Fruit fly (Drosophila melanogaster) whole organism, embryonic: ENCODE measurements around the gene Hmbs.

Source experiments
- Aef1 ChIP-seq: fragments of 200-800 bp; sonication (Bioruptor generic); IDR thresholded peaks from 3 replicates; pipeline ENCODE4 v1.3.6; 2022; ENCODE audit warnings: missing biosample characterization, missing genetic modification characterization
- CG12071 ChIP-seq: fragments of 200-800 bp; sonication (Bioruptor generic); optimal IDR thresholded peaks from 3 replicates; lab custom pipeline; 2018; ENCODE audit warnings: missing biosample characterization, mild to moderate bottlenecking, missing genetic modification characterization
- CG12299 ChIP-seq: fragments of 200-800 bp; sonication (Bioruptor generic); optimal IDR thresholded peaks from 2 replicates; lab custom pipeline; 2018; ENCODE audit warnings: missing biosample characterization, mild to moderate bottlenecking, missing genetic modification characterization
- CG15269 ChIP-seq: fragments of 200-800 bp; sonication (Bioruptor generic); optimal IDR thresholded peaks from 2 replicates; lab custom pipeline; 2018; ENCODE audit warnings: missing biosample characterization, mild to moderate bottlenecking, missing genetic modification characterization, moderate library complexity
- CG15479 ChIP-seq: fragments of 200-800 bp; sonication (Bioruptor generic); optimal IDR thresholded peaks from 3 replicates; lab custom pipeline; 2019; ENCODE audit warnings: missing biosample characterization, mild to moderate bottlenecking, missing genetic modification characterization, moderate library complexity
- CG15514 ChIP-seq: fragments of 200-800 bp; sonication (Bioruptor generic); optimal IDR thresholded peaks from 3 replicates; lab custom pipeline; 2017; ENCODE audit warnings: missing biosample characterization, missing genetic modification characterization, mild to moderate bottlenecking, moderate library complexity, missing genetic modification reagents
- CG16779 ChIP-seq: fragments of 200-800 bp; sonication (Bioruptor generic); IDR thresholded peaks from 2 replicates; pipeline ENCODE4 v1.3.6; 2022; ENCODE audit warnings: missing biosample characterization, missing genetic modification characterization
- CG18764 ChIP-seq: fragments of 200-800 bp; sonication (Bioruptor generic); optimal IDR thresholded peaks from 3 replicates; lab custom pipeline; 2016; ENCODE audit warnings: missing biosample characterization, missing genetic modification characterization
- CG2116 ChIP-seq: fragments of 200-800 bp; sonication (Bioruptor generic); optimal IDR thresholded peaks from 3 replicates; lab custom pipeline; 2018; ENCODE audit warnings: missing biosample characterization, mild to moderate bottlenecking, missing genetic modification characterization
- CG3065 ChIP-seq: fragments of 200-800 bp; sonication (Bioruptor generic); optimal IDR thresholded peaks from 2 replicates; lab custom pipeline; 2016; ENCODE audit warnings: missing biosample characterization, missing genetic modification characterization
- CG31224 ChIP-seq: fragments of 200-800 bp; sonication (Bioruptor generic); IDR thresholded peaks from 2 replicates; pipeline ENCODE4 v1.3.6; 2022; ENCODE audit warnings: missing biosample characterization, missing genetic modification characterization
- CG34376 ChIP-seq: fragments of 200-800 bp; sonication (Bioruptor generic); optimal IDR thresholded peaks from 2 replicates; lab custom pipeline; 2018; ENCODE audit warnings: missing biosample characterization, mild to moderate bottlenecking, missing genetic modification characterization
- CG34422 ChIP-seq: fragments of 200-800 bp; sonication (Bioruptor generic); IDR thresholded peaks from 3 replicates; pipeline ENCODE4 v1.3.6; 2022; ENCODE audit warnings: missing biosample characterization, missing genetic modification characterization
- CG3838 ChIP-seq: fragments of 200-800 bp; sonication (Bioruptor generic); optimal IDR thresholded peaks from 3 replicates; lab custom pipeline; 2016; ENCODE audit warnings: missing biosample characterization, missing genetic modification characterization
- CG4707 ChIP-seq: fragments of 200-800 bp; sonication (Bioruptor generic); optimal IDR thresholded peaks from 2 replicates; lab custom pipeline; 2018; ENCODE audit warnings: missing biosample characterization, mild to moderate bottlenecking, missing genetic modification characterization, moderate library complexity
- CG8765 ChIP-seq: fragments of 200-800 bp; sonication (Bioruptor generic); IDR thresholded peaks from 2 replicates; pipeline ENCODE4 v1.3.6; 2022; ENCODE audit warnings: missing biosample characterization, missing genetic modification characterization
- CG9932 ChIP-seq: fragments of 200-800 bp; sonication (Bioruptor generic); IDR thresholded peaks from 2 replicates; pipeline ENCODE4 v1.3.6; 2022; ENCODE audit warnings: missing biosample characterization, missing genetic modification characterization
- CTCF ChIP-seq: fragments of 200-800 bp; sonication (Bioruptor generic); optimal IDR thresholded peaks from 2 replicates; lab custom pipeline; 2017; ENCODE audit warnings: missing biosample characterization, mild to moderate bottlenecking, missing genetic modification characterization, moderate library complexity
- Ets65A ChIP-seq: fragments of 200-800 bp; sonication (Bioruptor generic); peaks from one replicate; lab custom pipeline; 2016; ENCODE audit warnings: missing biosample characterization, missing genetic modification characterization
- Fer2 ChIP-seq: fragments of 200-800 bp; sonication (Bioruptor generic); optimal IDR thresholded peaks from 2 replicates; lab custom pipeline; 2018; ENCODE audit warnings: missing biosample characterization, mild to moderate bottlenecking, missing genetic modification characterization, moderate library complexity
- HLH54F ChIP-seq: fragments of 200-800 bp; sonication (Bioruptor generic); optimal IDR thresholded peaks from 3 replicates; lab custom pipeline; 2016; ENCODE audit warnings: missing biosample characterization, missing genetic modification characterization
- Hand ChIP-seq: fragments of 200-800 bp; sonication (Bioruptor generic); optimal IDR thresholded peaks from 2 replicates; lab custom pipeline; 2017; ENCODE audit warnings: mild to moderate bottlenecking, missing biosample characterization, missing genetic modification reagents, missing genetic modification characterization
- Med ChIP-seq: fragments of 200-800 bp; sonication (Bioruptor generic); peaks from one replicate; lab custom pipeline; 2016; ENCODE audit warnings: missing biosample characterization, missing genetic modification characterization, mild to moderate bottlenecking, inconsistent platforms, moderate library complexity
- Mes4 ChIP-seq: fragments of 200-800 bp; sonication (Bioruptor generic); optimal IDR thresholded peaks from 2 replicates; lab custom pipeline; 2016; ENCODE audit warnings: missing biosample characterization, missing genetic modification characterization
- NFAT ChIP-seq: fragments of 200-800 bp; sonication (Bioruptor generic); IDR thresholded peaks from 2 replicates; pipeline ENCODE4 v1.3.6; 2022; ENCODE audit warnings: missing biosample characterization, missing genetic modification characterization
- NK7.1 ChIP-seq: fragments of 200-800 bp; sonication (Bioruptor generic); optimal IDR thresholded peaks from 3 replicates; lab custom pipeline; 2016; ENCODE audit warnings: missing biosample characterization, missing genetic modification characterization
- Neu2 ChIP-seq: fragments of 200-800 bp; sonication (Bioruptor generic); optimal IDR thresholded peaks from 3 replicates; lab custom pipeline; 2016; ENCODE audit warnings: missing biosample characterization, missing genetic modification characterization, borderline replicate concordance
- Nf-YB ChIP-seq: fragments of 200-800 bp; sonication (Bioruptor generic); optimal IDR thresholded peaks from 3 replicates; lab custom pipeline; 2019; ENCODE audit warnings: missing biosample characterization, mild to moderate bottlenecking, missing genetic modification characterization, moderate library complexity
- Oaz ChIP-seq: fragments of 200-800 bp; sonication (Bioruptor generic); IDR thresholded peaks from 2 replicates; pipeline ENCODE4 v1.3.6; 2022; ENCODE audit warnings: missing biosample characterization, missing genetic modification characterization
- Side ChIP-seq: fragments of 200-800 bp; sonication (Bioruptor generic); optimal IDR thresholded peaks from 2 replicates; lab custom pipeline; 2016; ENCODE audit warnings: missing biosample characterization, missing genetic modification characterization
- Six4 ChIP-seq: fragments of 200-800 bp; sonication (Bioruptor generic); optimal IDR thresholded peaks from 2 replicates; lab custom pipeline; 2016; ENCODE audit warnings: missing biosample characterization, missing genetic modification characterization
- Tbp ChIP-seq: fragments of >200 bp; optimal IDR thresholded peaks from 2 replicates; lab custom pipeline; 2018; ENCODE audit warnings: missing biosample characterization, missing genetic modification characterization
- YL-1 ChIP-seq: fragments of 200-800 bp; sonication (Bioruptor generic); optimal IDR thresholded peaks from 3 replicates; lab custom pipeline; 2017; ENCODE audit warnings: missing biosample characterization, mild to moderate bottlenecking, missing genetic modification characterization
- ato ChIP-seq: fragments of 200-800 bp; sonication (Bioruptor generic); IDR thresholded peaks from 2 replicates; pipeline ENCODE4 v1.3.6; 2022; ENCODE audit warnings: missing biosample characterization, missing genetic modification characterization; ENCODE audit not compliant: partially characterized antibody
- bbx ChIP-seq: fragments of 200-800 bp; sonication (Bioruptor generic); IDR thresholded peaks from 2 replicates; pipeline ENCODE4 v1.3.6; 2022; ENCODE audit warnings: missing biosample characterization, missing genetic modification characterization; ENCODE audit not compliant: partially characterized antibody
- cato ChIP-seq: fragments of 200-800 bp; sonication (Bioruptor generic); optimal IDR thresholded peaks from 2 replicates; lab custom pipeline; 2016; ENCODE audit warnings: missing biosample characterization, missing genetic modification characterization, borderline replicate concordance
- caup ChIP-seq: fragments of 200-800 bp; sonication (Bioruptor generic); optimal IDR thresholded peaks from 3 replicates; lab custom pipeline; 2017; ENCODE audit warnings: missing biosample characterization, mild to moderate bottlenecking, missing genetic modification characterization, moderate library complexity; ENCODE audit not compliant: severe bottlenecking
- chinmo ChIP-seq: fragments of 200-800 bp; sonication (Bioruptor generic); IDR thresholded peaks from 4 replicates; pipeline ENCODE4 v1.3.6; 2022; ENCODE audit warnings: missing biosample characterization, missing genetic modification characterization; ENCODE audit not compliant: partially characterized antibody
- cwo ChIP-seq: fragments of 200-800 bp; sonication (Bioruptor generic); optimal IDR thresholded peaks from 3 replicates; lab custom pipeline; 2017; ENCODE audit warnings: missing biosample characterization, missing genetic modification characterization, mild to moderate bottlenecking, moderate library complexity, missing genetic modification reagents
- dati ChIP-seq: fragments of 200-800 bp; sonication (Bioruptor generic); IDR thresholded peaks from 2 replicates; pipeline ENCODE4 v1.3.6; 2022; ENCODE audit warnings: missing biosample characterization, missing genetic modification characterization
- gsb-n ChIP-seq: fragments of 200-800 bp; sonication (Bioruptor generic); optimal IDR thresholded peaks from 3 replicates; lab custom pipeline; 2018; ENCODE audit warnings: missing biosample characterization, mild to moderate bottlenecking, missing genetic modification characterization
- hkb ChIP-seq, 2 experiments: fragments of 200-800 bp in 1 of 2; fragments of >200 bp in 1 of 2; sonication (Bioruptor generic) in 1 of 2; IDR thresholded peaks in 1 of 2; optimal IDR thresholded peaks in 1 of 2; 2 replicates each; pipeline versions ENCODE4 v1.3.6 to Lab custom; 2017 to 2022; ENCODE audit warnings: missing biosample characterization in 1 of 2, missing genetic modification characterization in 1 of 2
- mld ChIP-seq: fragments of 200-800 bp; sonication (Bioruptor generic); IDR thresholded peaks from 3 replicates; pipeline ENCODE4 v1.3.6; 2022; ENCODE audit warnings: missing biosample characterization, missing genetic modification characterization; ENCODE audit not compliant: partially characterized antibody
- pb ChIP-seq: fragments of 200-800 bp; sonication (Bioruptor generic); optimal IDR thresholded peaks from 3 replicates; lab custom pipeline; 2016; ENCODE audit warnings: missing biosample characterization, missing genetic modification characterization
- ranshi ChIP-seq: fragments of 200-800 bp; sonication (Bioruptor generic); IDR thresholded peaks from 2 replicates; pipeline ENCODE4 v1.3.6; 2022; ENCODE audit warnings: missing biosample characterization, missing genetic modification characterization
- rib ChIP-seq: fragments of 200-800 bp; sonication (Bioruptor generic); IDR thresholded peaks from 2 replicates; pipeline ENCODE4 v1.3.6; 2022; ENCODE audit warnings: missing biosample characterization, missing genetic modification characterization
- salm ChIP-seq: fragments of 200-800 bp; sonication (Bioruptor generic); optimal IDR thresholded peaks from 2 replicates; lab custom pipeline; 2018; ENCODE audit warnings: missing biosample characterization, mild to moderate bottlenecking, missing genetic modification characterization
- sd ChIP-seq: fragments of 200-800 bp; sonication (Bioruptor generic); optimal IDR thresholded peaks from 3 replicates; lab custom pipeline; 2018; ENCODE audit warnings: missing biosample characterization, mild to moderate bottlenecking, missing genetic modification characterization, moderate library complexity
- sens-2 ChIP-seq: fragments of 200-800 bp; sonication (Bioruptor generic); IDR thresholded peaks from 2 replicates; pipeline ENCODE4 v1.3.6; 2022; ENCODE audit warnings: missing biosample characterization, missing genetic modification characterization
- slbo ChIP-seq: fragments of 200-800 bp; sonication (Bioruptor generic); IDR thresholded peaks from 2 replicates; pipeline ENCODE4 v1.3.6; 2022; ENCODE audit warnings: missing biosample characterization, missing genetic modification characterization
- sob ChIP-seq: fragments of 200-800 bp; sonication (Bioruptor generic); IDR thresholded peaks from 2 replicates; pipeline ENCODE4 v1.3.6; 2022; ENCODE audit warnings: missing biosample characterization, missing genetic modification characterization
- vvl ChIP-seq: fragments of 200-800 bp; sonication (Bioruptor generic); IDR thresholded peaks from 2 replicates; pipeline ENCODE4 v1.3.6; 2022; ENCODE audit warnings: missing biosample characterization, missing genetic modification characterization

Gene Hmbs

DNA sequence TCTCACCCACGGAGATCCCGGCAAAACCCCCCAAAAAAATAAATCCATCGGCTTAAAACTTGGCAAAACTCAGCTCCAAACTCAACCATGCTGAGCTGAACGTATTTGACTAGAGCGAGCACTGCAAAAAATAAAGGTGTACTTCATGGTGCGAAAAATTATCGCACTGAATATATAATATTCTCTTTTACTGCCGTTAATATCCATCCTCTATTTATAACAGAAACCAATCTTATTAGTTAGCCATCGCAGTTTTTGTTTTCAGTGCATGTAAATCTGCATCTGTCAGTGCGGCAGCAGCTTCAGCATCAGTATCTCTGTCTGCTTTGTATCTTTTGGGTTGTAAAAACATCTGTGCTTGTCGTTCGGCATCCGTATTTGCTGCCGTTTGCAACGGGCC, 36.2 kb downstream of the Hmbs start (continued):
- TF ChIP-seq CG12299 (tag; lab: Kevin White, UChicago) (no peak), CG12071 (GFP tag; lab: Kevin White, UChicago) (no peak), YL-1 (GFP tag; lab: Kevin White, UChicago) (no peak), Side (GFP tag; lab: Kevin White, UChicago) (no peak), HLH54F (GFP tag; lab: Kevin White, UChicago) (no peak), gsb-n (tag; lab: Kevin White, UChicago) (no peak), Ets65A (GFP tag; lab: Kevin White, UChicago) (peak; percentile 39), mld (GFP tag; lab: Robert Waterston, UW) (no peak), CG34422 (0 out of 3 replicates have a peak, but pooled peaks have one; percentile 42), Aef1 (GFP tag; lab: Robert Waterston, UW) (no peak), hkb (optimal IDR thresholded peaks at IDR 0.05; lab: Kevin White, UChicago) (no peak), hkb (GFP tag; IDR thresholded peaks at IDR 0.05; lab: Robert Waterston, UW) (peak; percentile 43; the same call in 1 of the 2 replicates), CG2116 (GFP tag; lab: Kevin White, UChicago) (no peak), cato (no peak), CG4707 (no peak), Mes4 (GFP tag; lab: Kevin White, UChicago) (no peak), salm (tag; lab: Kevin White, UChicago) (no peak), Nf-YB (no peak), CG15514 (GFP tag; lab: Kevin White, UChicago) (no peak), CG15479 (GFP tag; lab: Kevin White, UChicago) (no peak), ranshi (GFP tag; lab: Robert Waterston, UW) (no peak), CG8765 (GFP tag; lab: Robert Waterston, UW) (no peak), CG15269 (peak; percentile 8), Fer2 (tag; lab: Kevin White, UChicago) (no peak), slbo (GFP tag; lab: Robert Waterston, UW) (peak; percentile 41), rib (GFP tag; lab: Robert Waterston, UW) (no peak), CG16779 (GFP tag; lab: Robert Waterston, UW) (no peak), sob (GFP tag; lab: Robert Waterston, UW) (no peak), CG3065 (GFP tag; lab: Kevin White, UChicago) (no peak), pb (no peak), Hand (no peak), CTCF (no peak), bbx (no peak), Med (GFP tag; lab: Kevin White, UChicago) (peak; percentile 68), NFAT (no peak), CG3838 (GFP tag; lab: Kevin White, UChicago) (no peak), CG18764 (no peak), caup (GFP tag; lab: Kevin White, UChicago) (no peak), sd (tag; lab: Kevin White, UChicago) (no peak), Neu2 (GFP tag; lab: Kevin White, UChicago) (no peak), CG31224 (GFP tag; lab: Robert Waterston, UW) (no peak), vvl (GFP tag; lab: Robert Waterston, UW) (no peak), ato (GFP tag; lab: Robert Waterston, UW) (no peak), cwo (no peak), CG9932 (GFP tag; lab: Robert Waterston, UW) (no peak), Oaz (GFP tag; lab: Robert Waterston, UW) (no peak), Tbp (no peak), Six4 (GFP tag; lab: Kevin White, UChicago) (no peak), CG34376 (GFP tag; lab: Kevin White, UChicago) (no peak), sens-2 (GFP tag; lab: Robert Waterston, UW) (no peak), chinmo (GFP tag; lab: Robert Waterston, UW) (no peak), NK7.1 (no peak), dati (GFP tag; lab: Robert Waterston, UW) (no peak)
